Worm (Caenorhabditis elegans): ENCODE data around the gene K06H6.2.

The K06H6.2 gene

DNA sequence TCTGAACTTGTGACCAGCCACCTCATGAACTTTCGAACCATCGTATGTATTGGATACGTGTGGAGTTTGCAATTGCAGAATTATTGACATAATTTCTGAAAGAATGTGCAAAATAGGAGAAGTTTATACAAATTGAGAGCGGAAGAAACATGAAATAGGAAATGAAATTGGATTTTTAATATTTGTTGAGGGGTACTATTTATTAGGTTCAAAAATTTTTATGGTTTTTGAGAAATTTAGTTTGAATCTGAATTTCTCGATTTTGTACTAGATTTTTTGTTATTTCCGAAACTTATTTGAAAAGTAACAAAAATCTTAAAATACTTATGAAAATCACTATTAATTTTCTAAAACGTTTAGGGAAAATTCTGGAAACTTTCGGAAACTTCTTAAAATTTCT is 43.0 kb downstream of the K06H6.2 start, which contains the start of gene F48G7.9:
TSS of gene F48G7.9 (minus strand) at position 101 of the 400 bp plus-strand sequence.
- TF ChIP-seq mef-2 (tag; optimal IDR thresholded peaks at IDR 0.05) = no peak
- no peak for TF ChIP-seq ceh-63 (GFP tag; optimal IDR thresholded peaks at IDR 0.05)
- TF ChIP-seq rnt-1 (tag; optimal IDR thresholded peaks at IDR 0.05) = no peak
- no peak for TF ChIP-seq blmp-1 (tag; optimal IDR thresholded peaks at IDR 0.05)
- TF ChIP-seq vab-15 (tag; optimal IDR thresholded peaks at IDR 0.05) = no peak
- TF ChIP-seq aha-1 (tag; optimal IDR thresholded peaks at IDR 0.05) = no peak
- no peak for TF ChIP-seq lin-39 (tag; optimal IDR thresholded peaks at IDR 0.05)
- no peak for TF ChIP-seq mep-1 (tag; optimal IDR thresholded peaks at IDR 0.05)
- TF ChIP-seq nhr-47 (tag; optimal IDR thresholded peaks at IDR 0.05) = no peak
- no peak for TF ChIP-seq nhr-237 (tag; optimal IDR thresholded peaks at IDR 0.05)
- no peak for TF ChIP-seq ces-1 (GFP tag; optimal IDR thresholded peaks at IDR 0.05)
- TF ChIP-seq Y116A8C.19 (tag; optimal IDR thresholded peaks at IDR 0.05; ENCODE audit: borderline replicate concordance) = no peak
- no peak for TF ChIP-seq xbp-1 (tag; optimal IDR thresholded peaks at IDR 0.05)
- TF ChIP-seq lin-15B (tag; optimal IDR thresholded peaks at IDR 0.05) = no peak
- TF ChIP-seq pqm-1 (tag; optimal IDR thresholded peaks at IDR 0.05) = no peak
- no peak for TF ChIP-seq isw-1 (GFP tag; IDR thresholded peaks at IDR 0.05)
- TF ChIP-seq fos-1 (tag; optimal IDR thresholded peaks at IDR 0.05) = no peak
- no peak for TF ChIP-seq egl-27 (tag; optimal IDR thresholded peaks at IDR 0.05)
- no peak for TF ChIP-seq jun-1 (tag; optimal IDR thresholded peaks at IDR 0.05)

ce11 chrV:631832-632231 is 46.3 kb downstream of the K06H6.2 start:
- TF ChIP-seq efl-1 (optimal IDR thresholded peaks at IDR 0.05) (peak; percentile 11 to 22), efl-1 (GFP tag; optimal IDR thresholded peaks at IDR 0.05 in 1 of 2) (peak in 1 of 2 experiments; percentile 62), ets-5 (GFP tag; IDR thresholded peaks at IDR 0.05) (no peak), xbp-1 (tag; optimal IDR thresholded peaks at IDR 0.05) (no peak), nhr-20 (tag; optimal IDR thresholded peaks at IDR 0.05) (peak; percentile 29), C04F5.9 (tag; optimal IDR thresholded peaks at IDR 0.05) (no peak), lin-35 (GFP tag; optimal IDR thresholded peaks at IDR 0.05) (peak in 1 of 2 experiments; percentile 32), snu-23 (GFP tag; optimal IDR thresholded peaks at IDR 0.05) (peak; percentile 30)

DNA sequence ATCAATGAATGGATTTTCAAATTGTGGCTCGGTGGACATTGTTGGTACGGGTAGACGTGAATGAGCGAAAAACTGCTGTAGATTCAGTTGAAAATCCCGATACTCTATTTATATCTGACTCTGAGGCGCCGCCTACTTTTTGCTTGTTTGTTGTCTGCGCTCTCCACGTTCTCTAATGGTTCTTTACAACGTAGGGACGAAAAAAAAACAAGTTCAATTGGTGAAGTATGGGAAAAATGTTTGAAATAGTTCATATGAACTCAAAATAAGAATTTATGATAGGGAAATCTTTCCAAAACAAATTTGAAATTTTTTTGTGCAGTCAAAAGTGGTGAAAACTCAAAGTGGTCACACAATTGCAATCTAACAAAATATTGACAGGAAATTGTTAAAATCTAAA is 49.3 kb downstream of the K06H6.2 start, which contains the start of gene F48G7.10:
TSS of gene F48G7.10 (minus strand) at position 101 of the 400 bp plus-strand sequence.
- TF ChIP-seq nhr-90 (tag; optimal IDR thresholded peaks at IDR 0.05; ENCODE audit: poor library complexity) (no peak), ceh-63 (GFP tag; optimal IDR thresholded peaks at IDR 0.05) (no peak), nhr-20 (tag; optimal IDR thresholded peaks at IDR 0.05) (no peak), nhr-85 (tag) (peak; percentile 58), nhr-19 (GFP tag; conservative IDR thresholded peaks at IDR 0.05) (no peak)

DNA sequence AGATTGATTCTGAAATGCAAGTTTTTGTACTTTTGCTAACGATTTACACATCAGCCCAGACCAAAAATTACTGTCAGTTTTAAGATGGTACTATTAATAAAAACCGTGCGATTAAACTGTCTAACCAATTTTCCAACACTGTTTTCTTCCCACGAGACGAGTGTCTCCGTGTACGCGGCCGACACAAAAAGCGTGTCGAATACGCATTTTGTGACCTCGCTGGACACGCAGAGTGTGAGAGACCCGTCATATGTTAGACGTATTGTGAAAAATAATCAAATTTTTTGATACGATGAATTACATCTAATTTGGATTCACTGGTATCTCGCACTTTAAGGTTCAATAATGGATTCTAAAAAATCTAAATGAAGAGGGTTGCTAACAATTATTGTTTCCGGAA is 50.1 kb downstream of the K06H6.2 start:
- peak in 1 of 2 experiments; percentile 67 for TF ChIP-seq lin-35 (GFP tag; optimal IDR thresholded peaks at IDR 0.05)
- TF ChIP-seq snu-23 (GFP tag; optimal IDR thresholded peaks at IDR 0.05) = peak; percentile 44
- TF ChIP-seq nhr-20 (tag; optimal IDR thresholded peaks at IDR 0.05) = peak; percentile 33
- no peak for TF ChIP-seq pqm-1 (tag; optimal IDR thresholded peaks at IDR 0.05)
- peak; percentile 0 for TF ChIP-seq nhr-90 (tag; optimal IDR thresholded peaks at IDR 0.05; ENCODE audit: poor library complexity)
- no peak for TF ChIP-seq grh-1 (GFP tag; IDR thresholded peaks at IDR 0.05)
- TF ChIP-seq blmp-1 (tag; optimal IDR thresholded peaks at IDR 0.05) = peak; percentile 35
- TF ChIP-seq mdl-1 (tag; optimal IDR thresholded peaks at IDR 0.05) = peak in 1 of 2 experiments; percentile 47
- TF ChIP-seq unc-130 (tag; optimal IDR thresholded peaks at IDR 0.05) = peak; percentile 20
- no peak for TF ChIP-seq hlh-4 (tag; optimal IDR thresholded peaks at IDR 0.05)
- peak; percentile 95 for TF ChIP-seq lin-14 (GFP tag; optimal IDR thresholded peaks at IDR 0.05)
- peak; percentile 27 for TF ChIP-seq nhr-71 (tag; optimal IDR thresholded peaks at IDR 0.05)
- TF ChIP-seq hpl-2 (GFP tag; optimal IDR thresholded peaks at IDR 0.05) = no peak
- peak; percentile 66 for TF ChIP-seq snpc-4 (tag; optimal IDR thresholded peaks at IDR 0.05)
- TF ChIP-seq mab-9 (GFP tag; IDR thresholded peaks at IDR 0.05) = no peak
- TF ChIP-seq xbp-1 (tag; optimal IDR thresholded peaks at IDR 0.05) = no peak
- TF ChIP-seq nhr-76 (tag; optimal IDR thresholded peaks at IDR 0.05) = no peak
- TF ChIP-seq C16A3.4 (tag; optimal IDR thresholded peaks at IDR 0.05) = peak; percentile 27
- no peak for TF ChIP-seq fkh-8 (tag; optimal IDR thresholded peaks at IDR 0.05)
- peak in 1 of 6 experiments; percentile 8 for TF ChIP-seq elt-3 (tag; optimal IDR thresholded peaks at IDR 0.05)
- peak; percentile 80 for TF ChIP-seq nhr-85 (tag)
- peak in 1 of 2 experiments; percentile 10 for TF ChIP-seq lsy-2 (tag; optimal IDR thresholded peaks at IDR 0.05)
- TF ChIP-seq elt-2 (tag; optimal IDR thresholded peaks at IDR 0.05) = peak; percentile 29
